Worm (Caenorhabditis elegans) whole organism, young adult: Measurements from ENCODE around the gene ptr-19.
A peak's percentile ranks its signal among the peaks of the same experiment; 100 is the strongest.

ENCODE experiments used
- B0019.2 ChIP-seq: fragments of 200-800 bp; sonication (Bioruptor generic); conservative IDR thresholded peaks from 2 replicates; pipeline ENCODE4 v1.3.6; 2022; ENCODE audit warnings: missing genetic modification reagents, missing genetic modification characterization, missing compliant biosample characterization
- B0336.3 ChIP-seq: fragments of 200-800 bp; sonication (Bioruptor generic); IDR thresholded peaks from 2 replicates; pipeline ENCODE4 v1.3.6; 2022; ENCODE audit warnings: missing genetic modification characterization, missing compliant biosample characterization
- D2030.7 ChIP-seq: fragments of 200-800 bp; sonication (Bioruptor generic); IDR thresholded peaks from 2 replicates; pipeline ENCODE4 v1.3.6; 2022; ENCODE audit warnings: missing genetic modification reagents, missing genetic modification characterization, missing compliant biosample characterization
- F33H1.4 ChIP-seq: fragments of 200-800 bp; sonication (Bioruptor generic); IDR thresholded peaks from 2 replicates; pipeline ENCODE4 v1.3.6; 2022; ENCODE audit warnings: missing genetic modification reagents, missing genetic modification characterization, missing compliant biosample characterization
- F39B2.1 ChIP-seq: fragments of 200-800 bp; sonication (Bioruptor generic); IDR thresholded peaks from 2 replicates; pipeline ENCODE4 v1.3.6; 2022; ENCODE audit warnings: missing genetic modification reagents, missing genetic modification characterization, missing compliant biosample characterization
- K12H6.12 ChIP-seq: fragments of 200-800 bp; sonication (Bioruptor generic); optimal IDR thresholded peaks from 2 replicates; lab custom pipeline; 2018; ENCODE audit warnings: mild to moderate bottlenecking, missing genetic modification characterization, missing compliant biosample characterization
- T07F8.4 ChIP-seq: sonication (generic microtip); optimal IDR thresholded peaks from 2 replicates; lab custom pipeline; 2016; ENCODE audit warnings: mild to moderate bottlenecking, missing genetic modification characterization, moderate library complexity, missing compliant biosample characterization
- Y53G8AR.9 ChIP-seq: fragments of 200-800 bp; sonication (Bioruptor generic); conservative IDR thresholded peaks from 2 replicates; pipeline ENCODE4 v1.3.6; 2022; ENCODE audit warnings: missing genetic modification reagents, missing genetic modification characterization, missing compliant biosample characterization
- Y95B8A.8 ChIP-seq: fragments of 200-800 bp; sonication (Bioruptor generic); IDR thresholded peaks from 2 replicates; pipeline ENCODE4 v1.3.6; 2022; ENCODE audit warnings: missing genetic modification reagents, missing genetic modification characterization, missing compliant biosample characterization
- ZK185.1 ChIP-seq: sonication (generic microtip); optimal IDR thresholded peaks from 2 replicates; lab custom pipeline; 2016; ENCODE audit warnings: mild to moderate bottlenecking, missing genetic modification characterization, missing compliant biosample characterization; ENCODE audit not compliant: poor library complexity, severe bottlenecking
- athp-1 ChIP-seq: sonication (generic microtip); optimal IDR thresholded peaks from 2 replicates; lab custom pipeline; 2017; ENCODE audit warnings: mild to moderate bottlenecking, missing genetic modification characterization, missing compliant biosample characterization
- attf-3 ChIP-seq: fragments of 200-800 bp; sonication (Bioruptor generic); conservative IDR thresholded peaks from 2 replicates; pipeline ENCODE4 v1.3.6; 2022; ENCODE audit warnings: missing genetic modification reagents, missing genetic modification characterization, missing compliant biosample characterization
- attf-5 ChIP-seq: fragments of 200-800 bp; sonication (Bioruptor generic); optimal IDR thresholded peaks from 2 replicates; lab custom pipeline; 2018; ENCODE audit warnings: mild to moderate bottlenecking, missing genetic modification characterization, missing compliant biosample characterization
- attf-6 ChIP-seq: fragments of 200-800 bp; sonication (Bioruptor generic); IDR thresholded peaks from 2 replicates; pipeline ENCODE4 v1.3.6; 2022; ENCODE audit warnings: missing genetic modification reagents, missing genetic modification characterization, missing compliant biosample characterization
- cebp-1 ChIP-seq, 2 experiments: fragments of 200-800 bp in 1 of 2; sonication (Bioruptor generic) in 1 of 2; sonication (generic microtip) in 1 of 2; IDR thresholded peaks in 1 of 2; optimal IDR thresholded peaks in 1 of 2; 2 replicates each; pipeline versions ENCODE4 v1.3.6 to Lab custom; 2017 to 2022; ENCODE audit warnings: missing compliant biosample characterization in 2 of 2, missing genetic modification characterization in 2 of 2, mild to moderate bottlenecking in 1 of 2, missing genetic modification reagents in 1 of 2, moderate library complexity in 1 of 2
- ceh-100 ChIP-seq: fragments of 200-800 bp; sonication (Bioruptor generic); IDR thresholded peaks from 2 replicates; pipeline ENCODE4 v1.3.6; 2022; ENCODE audit warnings: missing genetic modification reagents, missing genetic modification characterization, missing compliant biosample characterization
- ceh-91 ChIP-seq: fragments of 200-800 bp; sonication (Bioruptor generic); IDR thresholded peaks from 2 replicates; pipeline ENCODE4 v1.3.6; 2022; ENCODE audit warnings: missing genetic modification reagents, missing genetic modification characterization, missing compliant biosample characterization
- dox-1 ChIP-seq: fragments of 200-800 bp; sonication (Bioruptor generic); IDR thresholded peaks from 2 replicates; pipeline ENCODE4 v1.3.6; 2022; ENCODE audit warnings: missing genetic modification reagents, missing genetic modification characterization, missing compliant biosample characterization
- dpff-1 ChIP-seq: sonication (generic microtip); optimal IDR thresholded peaks from 2 replicates; lab custom pipeline; 2017; ENCODE audit warnings: mild to moderate bottlenecking, missing genetic modification characterization, missing compliant biosample characterization
- dpl-1 ChIP-seq: fragments of 150-350 bp; optimal IDR thresholded peaks from 2 replicates; lab custom pipeline; 2014; ENCODE audit warnings: missing biosample characterization, missing genetic modification reagents, missing genetic modification characterization
- efl-1 ChIP-seq: fragments of 150-350 bp; optimal IDR thresholded peaks from 2 replicates; lab custom pipeline; 2014; ENCODE audit warnings: missing biosample characterization, missing genetic modification reagents, missing genetic modification characterization
- egrh-3 ChIP-seq: fragments of 200-800 bp; sonication (Bioruptor generic); IDR thresholded peaks from 2 replicates; pipeline ENCODE4 v1.3.6; 2022; ENCODE audit warnings: missing genetic modification reagents, missing genetic modification characterization, missing compliant biosample characterization
- ekl-4 ChIP-seq: fragments of 200-800 bp; sonication (Bioruptor generic); IDR thresholded peaks from 2 replicates; pipeline ENCODE4 v1.3.6; 2022; ENCODE audit warnings: missing genetic modification reagents, missing genetic modification characterization, missing compliant biosample characterization
- hmg-1.2 ChIP-seq: fragments of 200-800 bp; sonication (Bioruptor generic); IDR thresholded peaks from 2 replicates; pipeline ENCODE4 v1.3.6; 2022; ENCODE audit warnings: missing genetic modification reagents, missing genetic modification characterization, missing compliant biosample characterization
- hsf-1 ChIP-seq: fragments of 200-800 bp; sonication (Bioruptor generic); IDR thresholded peaks from 2 replicates; pipeline ENCODE4 v1.3.6; 2022; ENCODE audit warnings: missing genetic modification reagents, missing genetic modification characterization, missing compliant biosample characterization
- let-607 ChIP-seq, 2 experiments: fragments of 200-800 bp in 1 of 2; sonication (Bioruptor generic) in 1 of 2; sonication (generic microtip) in 1 of 2; optimal IDR thresholded peaks; 2 replicates each; lab custom pipeline; 2016 to 2018; ENCODE audit warnings: mild to moderate bottlenecking in 2 of 2, missing compliant biosample characterization in 2 of 2, missing genetic modification characterization in 2 of 2, moderate library complexity in 2 of 2, missing genotype in 1 of 2
- lin-40 ChIP-seq: sonication (generic microtip); optimal IDR thresholded peaks from 2 replicates; lab custom pipeline; 2016; ENCODE audit warnings: missing genetic modification characterization, mild to moderate bottlenecking, missing compliant biosample characterization, missing genotype, missing genetic modification reagents
- lin-54 ChIP-seq: fragments of 200-800 bp; sonication (Bioruptor generic); optimal IDR thresholded peaks from 2 replicates; lab custom pipeline; 2018; ENCODE audit warnings: mild to moderate bottlenecking, missing genetic modification characterization, missing compliant biosample characterization
- lsl-1 ChIP-seq: fragments of 200-800 bp; sonication (Bioruptor generic); optimal IDR thresholded peaks from 2 replicates; lab custom pipeline; 2018; ENCODE audit warnings: mild to moderate bottlenecking, missing genetic modification characterization, moderate library complexity, missing compliant biosample characterization
- lsy-27 ChIP-seq: sonication (generic microtip); optimal IDR thresholded peaks from 2 replicates; lab custom pipeline; 2017; ENCODE audit warnings: missing genetic modification characterization, mild to moderate bottlenecking, missing compliant biosample characterization, antibody characterized with exemption, missing genotype, borderline replicate concordance; ENCODE audit not compliant: insufficient read depth
- madf-3 ChIP-seq: fragments of 200-800 bp; sonication (Bioruptor generic); IDR thresholded peaks from 2 replicates; pipeline ENCODE4 v1.3.6; 2022; ENCODE audit warnings: missing genetic modification reagents, missing genetic modification characterization, missing compliant biosample characterization
- mcd-1 ChIP-seq: fragments of 200-800 bp; sonication (Bioruptor generic); IDR thresholded peaks from 2 replicates; pipeline ENCODE4 v1.3.6; 2022; ENCODE audit warnings: missing genetic modification reagents, missing genetic modification characterization, missing compliant biosample characterization
- mel-28 ChIP-seq: sonication (generic microtip); optimal IDR thresholded peaks from 2 replicates; lab custom pipeline; 2016; ENCODE audit warnings: borderline replicate concordance, mild to moderate bottlenecking, missing genetic modification characterization, missing compliant biosample characterization
- mes-4 ChIP-seq: sonication (generic microtip); optimal IDR thresholded peaks from 2 replicates; lab custom pipeline; 2016; ENCODE audit warnings: missing genotype, missing genetic modification characterization, missing compliant biosample characterization
- nfyb-1 ChIP-seq: fragments of 200-800 bp; sonication (Bioruptor generic); IDR thresholded peaks from 2 replicates; pipeline ENCODE4 v1.3.6; 2022; ENCODE audit warnings: missing genetic modification reagents, missing genetic modification characterization, missing compliant biosample characterization
- nhr-27 ChIP-seq: fragments of 200-800 bp; sonication (Bioruptor generic); optimal IDR thresholded peaks from 2 replicates; lab custom pipeline; 2018; ENCODE audit warnings: mild to moderate bottlenecking, missing genetic modification characterization, moderate library complexity, missing compliant biosample characterization
- pbrm-1 ChIP-seq: fragments of 200-800 bp; sonication (Bioruptor generic); IDR thresholded peaks from 2 replicates; pipeline ENCODE4 v1.3.6; 2022; ENCODE audit warnings: missing genetic modification reagents, missing genetic modification characterization, missing compliant biosample characterization
- rcor-1 ChIP-seq: fragments of 200-800 bp; sonication (Bioruptor generic); IDR thresholded peaks from 2 replicates; pipeline ENCODE4 v1.3.6; 2022; ENCODE audit warnings: missing genetic modification reagents, missing genetic modification characterization, missing compliant biosample characterization
- repo-1 ChIP-seq: sonication (generic microtip); optimal IDR thresholded peaks from 2 replicates; lab custom pipeline; 2017; ENCODE audit warnings: mild to moderate bottlenecking, missing genetic modification characterization, missing compliant biosample characterization
- sptf-2 ChIP-seq: fragments of 200-800 bp; sonication (Bioruptor generic); optimal IDR thresholded peaks from 2 replicates; lab custom pipeline; 2018; ENCODE audit warnings: mild to moderate bottlenecking, missing genetic modification characterization, missing compliant biosample characterization
- tbp1 ChIP-seq: fragments of 200-800 bp; sonication (Bioruptor generic); optimal IDR thresholded peaks from 2 replicates; lab custom pipeline; 2018; ENCODE audit warnings: mild to moderate bottlenecking, missing genetic modification characterization, missing compliant biosample characterization
- tlf-1 ChIP-seq: fragments of 200-800 bp; sonication (Bioruptor generic); optimal IDR thresholded peaks from 2 replicates; lab custom pipeline; 2018; ENCODE audit warnings: mild to moderate bottlenecking, missing genetic modification characterization, missing compliant biosample characterization
- zim-3 ChIP-seq: sonication (generic microtip); optimal IDR thresholded peaks from 2 replicates; lab custom pipeline; 2017; ENCODE audit warnings: mild to moderate bottlenecking, missing genetic modification characterization, moderate library complexity, missing compliant biosample characterization
- ztf-18 ChIP-seq: sonication (generic microtip); optimal IDR thresholded peaks from 2 replicates; lab custom pipeline; 2016; ENCODE audit warnings: missing genotype, mild to moderate bottlenecking, missing genetic modification characterization, missing compliant biosample characterization
- ztf-26 ChIP-seq: sonication (generic microtip); optimal IDR thresholded peaks from 2 replicates; lab custom pipeline; 2017; ENCODE audit warnings: missing genetic modification characterization, missing compliant biosample characterization
- ztf-28 ChIP-seq: fragments of 200-800 bp; sonication (Bioruptor generic); IDR thresholded peaks from 2 replicates; pipeline ENCODE4 v1.3.6; 2022; ENCODE audit warnings: missing genetic modification reagents, missing genetic modification characterization, missing compliant biosample characterization

ptr-19 gene

DNA sequence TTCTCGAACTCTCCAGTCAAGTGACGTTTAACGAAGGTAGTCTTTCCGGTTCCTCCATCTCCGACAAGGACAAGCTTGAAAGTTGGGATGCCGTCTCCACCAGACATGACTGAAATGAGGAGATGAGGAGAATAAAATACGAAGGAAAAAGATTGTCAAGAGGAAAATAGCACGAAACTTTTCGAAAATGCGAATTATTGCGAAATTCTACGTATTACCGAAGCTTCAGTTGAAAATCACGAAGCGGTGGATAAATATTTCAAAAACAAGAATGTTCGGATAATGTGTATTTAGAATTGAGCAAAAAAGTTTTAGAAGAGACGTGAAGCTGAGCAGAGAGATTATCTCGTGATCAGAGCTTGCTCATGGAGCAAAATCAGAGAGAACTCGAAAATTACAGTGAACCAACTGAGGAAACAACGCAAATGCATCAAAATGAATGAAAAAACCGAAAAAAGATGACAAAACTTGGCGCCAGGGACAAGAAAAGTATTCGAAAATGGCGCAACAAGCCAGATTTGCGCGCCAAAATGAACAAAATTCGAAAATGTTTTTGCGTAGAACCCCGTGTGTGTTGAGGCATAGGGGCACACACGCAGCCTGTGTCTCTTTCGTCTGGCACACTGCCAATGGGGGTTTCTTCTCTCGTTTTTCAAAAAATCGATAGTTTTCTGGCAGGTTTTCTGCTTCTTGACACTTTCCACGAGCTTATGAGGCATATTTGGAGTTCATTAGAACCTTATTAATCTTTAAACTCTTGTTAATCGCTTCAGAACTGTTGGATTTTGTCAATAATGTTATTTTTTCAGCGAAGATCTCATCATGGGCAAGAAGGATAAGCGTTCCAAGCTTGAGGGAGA, 33.8 kb upstream of the ptr-19 start, which contains the start of the genes ran-1 and dkc-1 (continued):
- peak; percentile 94 for TF ChIP-seq dox-1 (GFP tag; lab: Robert Waterston, UW)
- peak; percentile 84 for TF ChIP-seq F33H1.4 (GFP tag; lab: Robert Waterston, UW)
- TF ChIP-seq rcor-1 (GFP tag; lab: Robert Waterston, UW): peak; percentile 81
- TF ChIP-seq dpl-1: peak; percentile 95
- no peak for TF ChIP-seq mel-28 (tag; lab: Kevin White, UChicago)
- TF ChIP-seq B0336.3 (GFP tag; lab: Robert Waterston, UW): peak; percentile 90
- peak; percentile 86 for TF ChIP-seq madf-3 (GFP tag; lab: Robert Waterston, UW)
- TF ChIP-seq T07F8.4 (tag; lab: Kevin White, UChicago): no peak
- peak; percentile 65 for TF ChIP-seq tbp1 (GFP tag; lab: Kevin White, UChicago)
- no peak for TF ChIP-seq ZK185.1 (tag; lab: Kevin White, UChicago)
- 0 out of 2 replicates have a peak, but pooled peaks have one; percentile 44 for TF ChIP-seq attf-3 (GFP tag; lab: Robert Waterston, UW)
- peak; percentile 4 for TF ChIP-seq repo-1
- TF ChIP-seq hmg-1.2 (GFP tag; lab: Robert Waterston, UW): peak; percentile 95
- TF ChIP-seq attf-6 (GFP tag; lab: Robert Waterston, UW): no peak
- TF ChIP-seq efl-1 (GFP tag; lab: Kevin White, UChicago): peak; percentile 98
- TF ChIP-seq nfyb-1 (GFP tag; lab: Robert Waterston, UW): peak; percentile 79; the same call in 1 of the 2 replicates
- peak; percentile 95 for TF ChIP-seq D2030.7 (GFP tag; lab: Robert Waterston, UW)
- no peak for TF ChIP-seq let-607 (tag; optimal IDR thresholded peaks at IDR 0.05; lab: Kevin White, UChicago)
- peak; percentile 63 for TF ChIP-seq K12H6.12 (tag; lab: Kevin White, UChicago)
- TF ChIP-seq athp-1: peak; percentile 81
- peak; percentile 58; the same call in 1 of the 2 replicates for TF ChIP-seq cebp-1 (GFP tag; IDR thresholded peaks at IDR 0.05; lab: Robert Waterston, UW)
- TF ChIP-seq cebp-1 (tag; optimal IDR thresholded peaks at IDR 0.05; lab: Kevin White, UChicago): peak; percentile 90
- no peak for TF ChIP-seq F39B2.1 (GFP tag; lab: Robert Waterston, UW)
- TF ChIP-seq ekl-4 (GFP tag; lab: Robert Waterston, UW): peak; percentile 77
- peak; percentile 53 for TF ChIP-seq egrh-3 (GFP tag; lab: Robert Waterston, UW)
- TF ChIP-seq ceh-91 (GFP tag; lab: Robert Waterston, UW): peak; percentile 95
- TF ChIP-seq lsl-1 (GFP tag; lab: Kevin White, UChicago): peak; percentile 80
- no peak for TF ChIP-seq mes-4 (tag; lab: Kevin White, UChicago)
- peak; percentile 90 for TF ChIP-seq attf-5 (GFP tag; lab: Kevin White, UChicago)
- no peak for TF ChIP-seq dpff-1 (tag; lab: Kevin White, UChicago)
- TF ChIP-seq mcd-1: peak; percentile 82
- TF ChIP-seq Y95B8A.8 (GFP tag; lab: Robert Waterston, UW): peak; percentile 84; the same call in 1 of the 2 replicates
- TF ChIP-seq lin-54 (GFP tag; lab: Kevin White, UChicago): peak; percentile 93
- TF ChIP-seq nhr-27 (tag; lab: Kevin White, UChicago): no peak
- TF ChIP-seq B0019.2 (GFP tag; lab: Robert Waterston, UW): peak; percentile 86
- TF ChIP-seq pbrm-1 (GFP tag; lab: Robert Waterston, UW): peak; percentile 80
- TF ChIP-seq zim-3: no peak
- TF ChIP-seq ztf-26 (tag; lab: Kevin White, UChicago): peak; percentile 38
- TF ChIP-seq Y53G8AR.9: peak; percentile 84
- TF ChIP-seq hsf-1: peak; percentile 84
- TF ChIP-seq lin-40: peak; percentile 51
- TF ChIP-seq lsy-27 (tag; lab: Kevin White, UChicago): no peak
- peak; percentile 53 for TF ChIP-seq ceh-100 (GFP tag; lab: Robert Waterston, UW)
- TF ChIP-seq tlf-1: peak; percentile 92
- TF ChIP-seq sptf-2 (GFP tag; lab: Kevin White, UChicago): no peak
- peak; percentile 68 for TF ChIP-seq ztf-18 (tag; lab: Kevin White, UChicago)
- TF ChIP-seq ztf-28 (GFP tag; lab: Robert Waterston, UW): peak; percentile 43; the same call in 1 of the 2 replicates
